Worm (Caenorhabditis elegans) whole organism, L3 larva: ENCODE measurements around the gene F38H4.6.

Source experiments
- R02D3.7 ChIP-seq: fragments of 150-350 bp; optimal IDR thresholded peaks from 2 replicates; lab custom pipeline; 2014; ENCODE audit warnings: missing biosample characterization, missing genetic modification characterization
- ZK546.5 ChIP-seq: sonication (generic microtip); optimal IDR thresholded peaks from 2 replicates; lab custom pipeline; 2017; ENCODE audit warnings: missing biosample characterization, missing genetic modification characterization
- aly-2 ChIP-seq: fragments of 150-350 bp; optimal IDR thresholded peaks from 2 replicates; lab custom pipeline; 2014; ENCODE audit warnings: missing biosample characterization, missing genetic modification characterization
- ama-1 ChIP-seq: fragments of 150-350 bp; optimal IDR thresholded peaks from 2 replicates; lab custom pipeline; 2018
- ceh-16 ChIP-seq: sonication (generic microtip); optimal IDR thresholded peaks from 2 replicates; lab custom pipeline; 2017; ENCODE audit warnings: missing biosample characterization, missing genetic modification characterization
- ceh-28 ChIP-seq: fragments of 150-350 bp; optimal IDR thresholded peaks from 2 replicates; lab custom pipeline; 2014; ENCODE audit warnings: missing biosample characterization, missing genetic modification reagents, missing genetic modification characterization
- ceh-82 ChIP-seq: fragments of 150-350 bp; optimal IDR thresholded peaks from 2 replicates; lab custom pipeline; 2014; ENCODE audit warnings: missing biosample characterization, missing genetic modification characterization
- ceh-9 ChIP-seq: sonication (generic microtip); optimal IDR thresholded peaks from 2 replicates; lab custom pipeline; 2018; ENCODE audit warnings: missing biosample characterization, missing genetic modification characterization
- daf-12 ChIP-seq: fragments of 150-350 bp; optimal IDR thresholded peaks from 2 replicates; lab custom pipeline; 2014; ENCODE audit warnings: missing biosample characterization, missing genetic modification reagents, missing genetic modification characterization
- egl-27 ChIP-seq: sonication (generic microtip); optimal IDR thresholded peaks from 4 replicates; lab custom pipeline; 2017; ENCODE audit warnings: missing biosample characterization, missing genetic modification reagents, missing genetic modification characterization
- egl-5 ChIP-seq: fragments of 150-350 bp; optimal IDR thresholded peaks from 2 replicates; lab custom pipeline; 2017; ENCODE audit warnings: missing biosample characterization, missing genetic modification reagents, missing genetic modification characterization, inconsistent platforms
- elt-1 ChIP-seq: fragments of 150-350 bp; optimal IDR thresholded peaks from 2 replicates; lab custom pipeline; 2014; ENCODE audit warnings: missing biosample characterization, missing genetic modification characterization
- elt-2 ChIP-seq: sonication (generic microtip); optimal IDR thresholded peaks from 2 replicates; lab custom pipeline; 2016; ENCODE audit warnings: missing genetic modification reagents, mild to moderate bottlenecking, missing genetic modification characterization, missing compliant biosample characterization
- elt-3 ChIP-seq, 3 experiments: fragments of 150-350 bp in 1 of 3; sonication (generic microtip) in 2 of 3; optimal IDR thresholded peaks; 2 replicates in 2 of 3; 4 replicates in 1 of 3; lab custom pipeline; 2014 to 2017; ENCODE audit warnings: missing biosample characterization in 3 of 3, missing genetic modification characterization in 3 of 3
- eor-1 ChIP-seq, 2 experiments: fragments of 150-350 bp; optimal IDR thresholded peaks; 2 replicates each; lab custom pipeline; 2014 to 2018; ENCODE audit warnings: missing biosample characterization in 2 of 2, missing genetic modification characterization in 2 of 2
- fkh-10 ChIP-seq: sonication (generic microtip); optimal IDR thresholded peaks from 2 replicates; lab custom pipeline; 2017; ENCODE audit warnings: missing biosample characterization, missing genetic modification reagents, missing genetic modification characterization
- fkh-2 ChIP-seq: fragments of 150-350 bp; optimal IDR thresholded peaks from 2 replicates; lab custom pipeline; 2014; ENCODE audit warnings: missing biosample characterization, missing genetic modification reagents, missing genetic modification characterization
- fos-1 ChIP-seq: fragments of 150-350 bp; optimal IDR thresholded peaks from 2 replicates; lab custom pipeline; 2014; ENCODE audit warnings: missing biosample characterization, missing genetic modification characterization
- hmg-11 ChIP-seq: sonication (generic microtip); optimal IDR thresholded peaks from 2 replicates; lab custom pipeline; 2016; ENCODE audit warnings: missing genetic modification characterization, missing compliant biosample characterization
- jun-1 ChIP-seq: fragments of 150-350 bp; optimal IDR thresholded peaks from 2 replicates; lab custom pipeline; 2014; ENCODE audit warnings: missing biosample characterization, missing genetic modification reagents, missing genetic modification characterization
- lin-15B ChIP-seq: fragments of 150-350 bp; optimal IDR thresholded peaks from 2 replicates; lab custom pipeline; 2014; ENCODE audit warnings: missing biosample characterization, missing genetic modification characterization
- lin-39 ChIP-seq: fragments of 150-350 bp; optimal IDR thresholded peaks from 2 replicates; lab custom pipeline; 2018; ENCODE audit warnings: missing biosample characterization, missing genetic modification reagents, missing genetic modification characterization
- lsy-12 ChIP-seq: sonication (generic microtip); optimal IDR thresholded peaks from 2 replicates; lab custom pipeline; 2016; ENCODE audit warnings: mild to moderate bottlenecking, missing genetic modification characterization, missing compliant biosample characterization
- mdl-1 ChIP-seq: fragments of 150-350 bp; optimal IDR thresholded peaks from 2 replicates; lab custom pipeline; 2014; ENCODE audit warnings: missing biosample characterization, missing genetic modification characterization
- mml-1 ChIP-seq: fragments of 150-350 bp; sonication (generic microtip); optimal IDR thresholded peaks from 3 replicates; lab custom pipeline; 2014; ENCODE audit warnings: missing biosample characterization, missing genetic modification characterization
- nfya-1 ChIP-seq: sonication (generic microtip); optimal IDR thresholded peaks from 2 replicates; lab custom pipeline; 2017; ENCODE audit warnings: missing genetic modification characterization, mild to moderate bottlenecking, missing compliant biosample characterization, antibody characterized with exemption, moderate library complexity; ENCODE audit not compliant: insufficient read depth
- nhr-11 ChIP-seq: fragments of 150-350 bp; optimal IDR thresholded peaks from 2 replicates; lab custom pipeline; 2014; ENCODE audit warnings: missing biosample characterization, missing genetic modification characterization
- nhr-12 ChIP-seq: fragments of 150-350 bp; optimal IDR thresholded peaks from 2 replicates; lab custom pipeline; 2014; ENCODE audit warnings: missing biosample characterization, missing genetic modification characterization
- nhr-23 ChIP-seq: fragments of 150-350 bp; optimal IDR thresholded peaks from 2 replicates; lab custom pipeline; 2014; ENCODE audit warnings: missing biosample characterization, missing genetic modification reagents, missing genetic modification characterization
- nhr-237 ChIP-seq: fragments of 150-350 bp; optimal IDR thresholded peaks from 2 replicates; lab custom pipeline; 2014; ENCODE audit warnings: missing biosample characterization, missing genetic modification characterization
- nhr-25 ChIP-seq: sonication (generic microtip); optimal IDR thresholded peaks from 2 replicates; lab custom pipeline; 2017; ENCODE audit warnings: missing biosample characterization, missing genetic modification characterization
- nhr-28 ChIP-seq: fragments of 150-350 bp; optimal IDR thresholded peaks from 2 replicates; lab custom pipeline; 2014; ENCODE audit warnings: missing biosample characterization, missing genetic modification characterization
- nhr-43 ChIP-seq: sonication (generic microtip); optimal IDR thresholded peaks from 2 replicates; lab custom pipeline; 2016; ENCODE audit warnings: mild to moderate bottlenecking, missing genetic modification characterization, missing compliant biosample characterization; ENCODE audit not compliant: poor library complexity, severe bottlenecking
- nhr-67 ChIP-seq: fragments of 150-350 bp; optimal IDR thresholded peaks from 2 replicates; lab custom pipeline; 2014; ENCODE audit warnings: missing biosample characterization, missing genetic modification characterization
- nhr-76 ChIP-seq: fragments of 150-350 bp; sonication (generic microtip); optimal IDR thresholded peaks from 5 replicates; lab custom pipeline; 2014; ENCODE audit warnings: missing biosample characterization, missing genetic modification characterization
- nhr-77 ChIP-seq: fragments of 150-350 bp; optimal IDR thresholded peaks from 2 replicates; lab custom pipeline; 2014; ENCODE audit warnings: missing biosample characterization, missing genetic modification characterization
- pha-4 ChIP-seq: fragments of 150-350 bp; optimal IDR thresholded peaks from 2 replicates; lab custom pipeline; 2014; ENCODE audit warnings: missing biosample characterization, missing genetic modification reagents, missing genetic modification characterization
- pqm-1 ChIP-seq: fragments of 150-350 bp; optimal IDR thresholded peaks from 2 replicates; lab custom pipeline; 2017; ENCODE audit warnings: missing biosample characterization, missing genetic modification characterization, inconsistent platforms
- sea-2 ChIP-seq: fragments of 150-350 bp; sonication (generic microtip); optimal IDR thresholded peaks from 4 replicates; lab custom pipeline; 2014; ENCODE audit warnings: missing biosample characterization, missing genetic modification reagents, missing genetic modification characterization
- skn-1 ChIP-seq: fragments of 150-350 bp; optimal IDR thresholded peaks from 2 replicates; lab custom pipeline; 2014; ENCODE audit warnings: missing biosample characterization, missing genetic modification characterization
- snpc-4 ChIP-seq: fragments of 150-350 bp; optimal IDR thresholded peaks from 2 replicates; lab custom pipeline; 2014; ENCODE audit warnings: missing biosample characterization, missing genetic modification characterization
- tbx-2 ChIP-seq: sonication (generic microtip); optimal IDR thresholded peaks from 2 replicates; lab custom pipeline; 2016; ENCODE audit warnings: mild to moderate bottlenecking, missing genetic modification characterization, missing compliant biosample characterization
- unc-39 ChIP-seq: sonication (generic microtip); optimal IDR thresholded peaks from 4 replicates; lab custom pipeline; 2017; ENCODE audit warnings: missing biosample characterization, missing genetic modification characterization
- unc-62 ChIP-seq: fragments of 150-350 bp; sonication (generic microtip); optimal IDR thresholded peaks from 4 replicates; lab custom pipeline; 2014; ENCODE audit warnings: missing biosample characterization, missing genetic modification reagents, missing genetic modification characterization
- zag-1 ChIP-seq: fragments of 150-350 bp; optimal IDR thresholded peaks from 2 replicates; lab custom pipeline; 2014; ENCODE audit warnings: missing biosample characterization, missing genetic modification characterization
- ztf-11 ChIP-seq: fragments of 150-350 bp; optimal IDR thresholded peaks from 2 replicates; lab custom pipeline; 2014; ENCODE audit warnings: missing biosample characterization, missing genetic modification characterization
- ztf-4 ChIP-seq: fragments of 150-350 bp; optimal IDR thresholded peaks from 2 replicates; lab custom pipeline; 2014; ENCODE audit warnings: missing biosample characterization, missing genetic modification characterization

Gene F38H4.6

DNA sequence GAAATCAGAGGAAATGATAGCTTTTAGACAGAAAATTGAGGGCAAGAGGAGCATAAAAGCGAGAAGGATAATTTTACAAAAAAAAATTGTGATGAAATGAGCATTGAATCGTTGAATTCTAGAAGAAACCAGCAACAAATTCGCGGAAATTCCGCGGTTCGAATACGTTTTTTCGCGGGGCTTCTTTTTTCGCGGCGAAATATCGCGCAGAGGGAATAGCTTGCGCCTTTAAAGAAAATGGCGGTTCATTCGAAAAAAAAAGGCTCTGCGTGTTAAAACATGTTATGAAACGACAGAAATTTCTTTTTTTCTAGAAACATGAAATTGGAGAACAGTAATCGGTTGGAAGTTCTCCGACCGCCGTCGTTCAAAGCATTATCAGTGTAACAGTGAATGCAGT, 25.2 kb downstream of the F38H4.6 start (continued):
- TF ChIP-seq nfya-1 (tag; lab: Kevin White, UChicago) (peak; percentile 70), eor-1 (tag; optimal IDR thresholded peaks at IDR 0.05; lab: Kevin White, UChicago) (no peak), ama-1 (lab: Kevin White, UChicago) (peak; percentile 30), fkh-2 (tag; lab: Kevin White, UChicago) (no peak), mml-1 (tag; lab: Kevin White, UChicago) (no peak), daf-12 (tag; lab: Kevin White, UChicago) (no peak), sea-2 (GFP tag; lab: Kevin White, UChicago) (no peak), mdl-1 (no peak), skn-1 (tag; lab: Kevin White, UChicago) (no peak), pha-4 (tag; lab: Kevin White, UChicago) (peak; percentile 40), ztf-11 (no peak), nhr-25 (tag; lab: Kevin White, UChicago) (peak; percentile 45), zag-1 (tag; lab: Kevin White, UChicago) (no peak)

DNA sequence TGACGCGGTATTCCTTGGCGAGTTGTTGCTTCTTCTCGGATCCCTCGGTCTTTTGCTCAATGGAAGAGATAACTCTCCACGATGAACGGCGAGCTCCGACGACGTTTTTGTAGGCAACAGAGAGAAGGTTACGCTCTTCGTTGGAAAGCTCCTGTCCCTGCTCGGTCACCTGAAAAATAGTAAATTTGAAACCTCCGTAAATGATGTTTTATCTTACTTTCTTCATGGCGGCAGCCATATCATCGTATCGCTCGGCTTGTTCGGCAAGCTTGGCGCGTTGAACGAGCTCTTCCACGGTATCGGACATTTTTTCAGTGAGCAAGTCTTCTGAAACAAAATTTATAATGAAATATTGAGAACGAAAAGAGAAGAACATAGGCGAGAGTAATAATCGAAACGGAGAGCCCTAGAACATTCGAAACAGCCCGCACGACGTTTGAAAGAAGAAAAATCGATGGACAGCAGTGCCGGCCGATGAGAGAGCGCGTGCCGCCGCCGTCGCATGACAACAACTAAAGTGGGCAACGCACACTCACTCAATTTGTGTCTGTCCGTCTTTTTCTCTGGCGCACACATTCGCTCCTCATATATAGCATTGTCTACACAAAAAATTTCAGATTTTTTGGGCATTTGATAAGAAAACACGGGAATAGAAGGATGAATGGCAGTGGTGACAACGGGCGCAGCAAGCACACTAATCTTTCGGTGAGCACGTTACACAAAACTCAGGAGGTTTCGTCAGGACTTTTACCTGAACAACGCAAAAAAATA, 25.9 kb downstream of the F38H4.6 start, which contains the start of the genes par-5 and M117.3:
par-5 (minus strand) TSS at position 334 of the 771 bp plus-strand sequence.
M117.3 (plus strand) TSS at position 616 of the 771 bp plus-strand sequence.
- peak; percentile 50 for TF ChIP-seq lsy-12 (tag; lab: Kevin White, UChicago)
- TF ChIP-seq nhr-23 (tag; lab: Kevin White, UChicago) = no peak
- no peak for TF ChIP-seq skn-1 (tag; lab: Kevin White, UChicago)
- peak; percentile 61 for TF ChIP-seq lin-39 (tag; lab: Kevin White, UChicago)
- TF ChIP-seq nhr-67 = no peak
- no peak for TF ChIP-seq R02D3.7 (tag; lab: Kevin White, UChicago)
- TF ChIP-seq elt-1 = no peak
- TF ChIP-seq daf-12 (tag; lab: Kevin White, UChicago) = no peak
- no peak for TF ChIP-seq mml-1 (tag; lab: Kevin White, UChicago)
- peak; percentile 20 for TF ChIP-seq ama-1 (lab: Kevin White, UChicago)
- no peak for TF ChIP-seq ZK546.5 (tag; lab: Kevin White, UChicago)
- TF ChIP-seq ceh-16 (tag; lab: Kevin White, UChicago) = no peak
- TF ChIP-seq pha-4 (tag; lab: Kevin White, UChicago) = peak; percentile 61
- TF ChIP-seq snpc-4 (tag; lab: Kevin White, UChicago) = no peak
- no peak for TF ChIP-seq ceh-82 (tag; lab: Kevin White, UChicago)
- no peak for TF ChIP-seq elt-3 (tag; optimal IDR thresholded peaks at IDR 0.05; lab: Kevin White, UChicago)
- peak; percentile 65 for TF ChIP-seq lin-15B (tag; lab: Kevin White, UChicago)
- TF ChIP-seq tbx-2 (tag; lab: Kevin White, UChicago) = no peak
- TF ChIP-seq jun-1 = peak; percentile 67
- TF ChIP-seq aly-2 (tag; lab: Kevin White, UChicago) = no peak
- peak; percentile 62 for TF ChIP-seq fkh-10 (GFP tag; lab: Kevin White, UChicago)
- no peak for TF ChIP-seq nhr-43
- peak; percentile 19 for TF ChIP-seq unc-62 (GFP tag; lab: Kevin White, UChicago)
- TF ChIP-seq nhr-76 (tag; lab: Kevin White, UChicago) = no peak
- TF ChIP-seq sea-2 (GFP tag; lab: Kevin White, UChicago) = peak; percentile 77
- TF ChIP-seq zag-1 (tag; lab: Kevin White, UChicago) = no peak
- peak; percentile 75 for TF ChIP-seq egl-5 (tag; lab: Kevin White, UChicago)
- TF ChIP-seq nhr-12 (tag; lab: Kevin White, UChicago) = no peak
- TF ChIP-seq eor-1 (tag; optimal IDR thresholded peaks at IDR 0.05; lab: Kevin White, UChicago) = no peak
- no peak for TF ChIP-seq nhr-77 (tag; lab: Kevin White, UChicago)
- no peak for TF ChIP-seq nhr-28 (tag; lab: Kevin White, UChicago)
- peak; percentile 10 for TF ChIP-seq egl-27 (tag; lab: Kevin White, UChicago)
- no peak for TF ChIP-seq ceh-9
- no peak for TF ChIP-seq ztf-4
- no peak for TF ChIP-seq nhr-11 (tag; lab: Kevin White, UChicago)
- TF ChIP-seq hmg-11 (tag; lab: Kevin White, UChicago) = peak; percentile 58
- no peak for TF ChIP-seq ztf-11
- TF ChIP-seq fos-1 (tag; lab: Kevin White, UChicago) = no peak
- TF ChIP-seq pqm-1 (tag; lab: Kevin White, UChicago) = peak; percentile 49
- TF ChIP-seq nhr-237 (tag; lab: Kevin White, UChicago) = no peak
- peak; percentile 51 for TF ChIP-seq mdl-1
- TF ChIP-seq elt-2 (tag; lab: Kevin White, UChicago) = peak; percentile 80
- TF ChIP-seq ceh-28 (tag; lab: Kevin White, UChicago) = peak; percentile 77
- no peak for TF ChIP-seq nhr-25 (tag; lab: Kevin White, UChicago)
- TF ChIP-seq unc-39 (tag; lab: Kevin White, UChicago) = no peak
- peak; percentile 79 for TF ChIP-seq nfya-1 (tag; lab: Kevin White, UChicago)
- no peak for TF ChIP-seq fkh-2 (tag; lab: Kevin White, UChicago)
